Fruit fly (Drosophila melanogaster): ENCODE results near the gene CG8188.

The CG8188 gene

DNA sequence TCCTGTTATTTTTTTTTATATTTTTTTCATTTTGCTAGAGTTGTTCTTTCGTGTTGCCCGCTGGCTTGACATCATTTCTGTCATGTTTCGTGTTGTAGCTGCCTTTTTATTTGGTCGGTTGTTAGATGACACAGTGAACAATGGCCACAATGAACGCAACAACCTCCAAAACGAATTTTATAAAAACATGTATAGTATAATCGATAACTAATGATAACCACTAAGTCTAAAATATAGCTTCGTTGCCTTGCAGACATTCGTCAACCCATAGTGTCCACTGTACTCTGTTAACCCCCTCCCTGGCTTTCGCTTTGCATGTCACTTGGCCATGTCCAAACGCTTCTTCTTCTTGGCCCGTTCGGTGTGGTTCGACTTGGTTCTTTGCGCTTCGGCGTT is 10.9 kb upstream of the CG8188 start (continued):
- TF ChIP-seq gcm (GFP tag; optimal IDR thresholded peaks at IDR 0.05) (no peak), ewg (GFP tag; optimal IDR thresholded peaks at IDR 0.05) (peak; percentile 34), zen2 (GFP tag; IDR thresholded peaks at IDR 0.05; ENCODE audit: partially characterized antibody) (no peak), Nf-YA (GFP tag; IDR thresholded peaks at IDR 0.05) (peak; percentile 78), CG7987 (GFP tag; optimal IDR thresholded peaks at IDR 0.05) (no peak), da (GFP tag; optimal IDR thresholded peaks at IDR 0.05) (no peak), Dfd (GFP tag; optimal IDR thresholded peaks at IDR 0.05) (no peak), pros (GFP tag; optimal IDR thresholded peaks at IDR 0.05) (no peak), CG14050 (GFP tag; IDR thresholded peaks at IDR 0.05) (peak; percentile 69), CG16815 (GFP tag; optimal IDR thresholded peaks at IDR 0.05) (peak; percentile 49), CG13287 (GFP tag; IDR thresholded peaks at IDR 0.05; ENCODE audit: partially characterized antibody) (no peak), tll (GFP tag; optimal IDR thresholded peaks at IDR 0.05) (no peak), aop (GFP tag; IDR thresholded peaks at IDR 0.05) (peak; percentile 54), H2.0 (GFP tag; IDR thresholded peaks at IDR 0.05) (peak; percentile 78), Mrtf (GFP tag; IDR thresholded peaks at IDR 0.05) (peak; percentile 74), tup (GFP tag; optimal IDR thresholded peaks at IDR 0.05) (no peak), oc (tag; optimal IDR thresholded peaks at IDR 0.05) (peak; percentile 59), nerfin-1 (tag; optimal IDR thresholded peaks at IDR 0.05) (peak; percentile 46), CG31388 (GFP tag; optimal IDR thresholded peaks at IDR 0.05) (peak; percentile 40), gt (GFP tag; IDR thresholded peaks at IDR 0.05) (peak; percentile 49; the same call in 1 of the 2 replicates), Oaz (GFP tag; IDR thresholded peaks at IDR 0.05) (peak; percentile 64), Neu2 (GFP tag; optimal IDR thresholded peaks at IDR 0.05; ENCODE audit: borderline replicate concordance) (peak; percentile 4), wor (GFP tag; IDR thresholded peaks at IDR 0.05) (peak; percentile 65), eve (GFP tag; optimal IDR thresholded peaks at IDR 0.05) (peak in 1 of 2 experiments; percentile 88), CG5953 (GFP tag; IDR thresholded peaks at IDR 0.05) (peak; percentile 56; the same call in 1 of the 2 replicates), dan (GFP tag; IDR thresholded peaks at IDR 0.05) (peak; percentile 57), mld (GFP tag; IDR thresholded peaks at IDR 0.05; ENCODE audit: partially characterized antibody) (no peak), crol (GFP tag; IDR thresholded peaks at IDR 0.05) (peak; percentile 47), CG10654 (GFP tag; optimal IDR thresholded peaks at IDR 0.05) (peak; percentile 28), tio (GFP tag; optimal IDR thresholded peaks at IDR 0.05) (no peak), Hsf (GFP tag; optimal IDR thresholded peaks at IDR 0.05) (peak; percentile 65), CG17186 (GFP tag; optimal IDR thresholded peaks at IDR 0.05) (no peak), ci (GFP tag; IDR thresholded peaks at IDR 0.05) (peak; percentile 88), Scr (GFP tag; IDR thresholded peaks at IDR 0.05; ENCODE audit: partially characterized antibody) (no peak), CG5245 (GFP tag; optimal IDR thresholded peaks at IDR 0.05) (peak; percentile 78), pzg (GFP tag; optimal IDR thresholded peaks at IDR 0.05) (no peak), dpn (GFP tag; optimal IDR thresholded peaks at IDR 0.05) (peak; percentile 70 to 76), tgo (GFP tag; IDR thresholded peaks at IDR 0.05) (peak; percentile 73), CG1529 (GFP tag; optimal IDR thresholded peaks at IDR 0.05) (peak; percentile 54), Hr78 (GFP tag; optimal IDR thresholded peaks at IDR 0.05) (no peak), CG6175 (GFP tag; IDR thresholded peaks at IDR 0.05) (peak; percentile 32; the same call in 1 of the 3 replicates), Sry-β (GFP tag; optimal IDR thresholded peaks at IDR 0.05) (no peak), hth (optimal IDR thresholded peaks at IDR 0.05) (no peak), Lpt (GFP tag; optimal IDR thresholded peaks at IDR 0.05) (no peak), otp (GFP tag; IDR thresholded peaks at IDR 0.05) (peak; percentile 86), bigmax (GFP tag; optimal IDR thresholded peaks at IDR 0.05) (no peak), mam (GFP tag; optimal IDR thresholded peaks at IDR 0.05) (peak; percentile 77), Mes4 (GFP tag; optimal IDR thresholded peaks at IDR 0.05) (peak; percentile 24), dm (GFP tag; optimal IDR thresholded peaks at IDR 0.05) (peak; percentile 20), CG9797 (GFP tag; optimal IDR thresholded peaks at IDR 0.05) (no peak), hbn (GFP tag; IDR thresholded peaks at IDR 0.05; ENCODE audit: partially characterized antibody) (no peak), fru (optimal IDR thresholded peaks at IDR 0.05) (no peak)
